Fruit fly (Drosophila melanogaster) whole organism, embryonic: ENCODE measurements around the gene Vm32E.

Experiments used
- CG10147 ChIP-seq: fragments of 200-800 bp; sonication (Bioruptor generic); optimal IDR thresholded peaks from 2 replicates; lab custom pipeline; 2019; ENCODE audit warnings: missing biosample characterization, mild to moderate bottlenecking, missing genetic modification characterization, moderate library complexity
- CG10267 ChIP-seq: fragments of 200-800 bp; sonication (Bioruptor generic); optimal IDR thresholded peaks from 2 replicates; lab custom pipeline; 2018; ENCODE audit warnings: missing biosample characterization, mild to moderate bottlenecking, missing genetic modification characterization, moderate library complexity
- CG11247 ChIP-seq: fragments of 200-800 bp; sonication (Bioruptor generic); IDR thresholded peaks from 2 replicates; pipeline ENCODE4 v1.3.6; 2022; ENCODE audit warnings: missing biosample characterization, missing genetic modification characterization
- CG11696 ChIP-seq: fragments of 200-800 bp; sonication (Bioruptor generic); IDR thresholded peaks from 2 replicates; pipeline ENCODE4 v1.3.6; 2022; ENCODE audit warnings: missing biosample characterization, missing genetic modification characterization
- CG12155 ChIP-seq: fragments of 200-800 bp; sonication (Bioruptor generic); optimal IDR thresholded peaks from 3 replicates; lab custom pipeline; 2016; ENCODE audit warnings: missing biosample characterization, missing genetic modification characterization
- CG12769 ChIP-seq: fragments of 200-800 bp; sonication (Bioruptor generic); optimal IDR thresholded peaks from 2 replicates; lab custom pipeline; 2019; ENCODE audit warnings: missing biosample characterization, mild to moderate bottlenecking, missing genetic modification characterization, moderate library complexity
- CG12942 ChIP-seq: fragments of 200-800 bp; sonication (Bioruptor generic); optimal IDR thresholded peaks from 3 replicates; lab custom pipeline; 2016; ENCODE audit warnings: missing biosample characterization, missing genetic modification characterization
- CG13296 ChIP-seq: fragments of 200-800 bp; sonication (Bioruptor generic); optimal IDR thresholded peaks from 3 replicates; lab custom pipeline; 2018; ENCODE audit warnings: missing biosample characterization, mild to moderate bottlenecking, missing genetic modification characterization
- CG13424 ChIP-seq: fragments of 200-800 bp; sonication (Bioruptor generic); optimal IDR thresholded peaks from 2 replicates; lab custom pipeline; 2019; ENCODE audit warnings: missing biosample characterization, mild to moderate bottlenecking, missing genetic modification characterization, moderate library complexity
- CG16815 ChIP-seq: fragments of 200-800 bp; sonication (Bioruptor generic); optimal IDR thresholded peaks from 3 replicates; lab custom pipeline; 2017; ENCODE audit warnings: missing biosample characterization, mild to moderate bottlenecking, missing genetic modification characterization
- CG16863 ChIP-seq: fragments of 200-800 bp; sonication (Bioruptor generic); optimal IDR thresholded peaks from 3 replicates; lab custom pipeline; 2016; ENCODE audit warnings: missing biosample characterization, missing genetic modification characterization
- CG17359 ChIP-seq: fragments of 200-800 bp; sonication (Bioruptor generic); optimal IDR thresholded peaks from 3 replicates; lab custom pipeline; 2018; ENCODE audit warnings: missing biosample characterization, mild to moderate bottlenecking, missing genetic modification characterization, moderate library complexity
- CG17612 ChIP-seq: fragments of 200-800 bp; sonication (Bioruptor generic); IDR thresholded peaks from 2 replicates; pipeline ENCODE4 v1.3.6; 2022; ENCODE audit warnings: missing biosample characterization, missing genetic modification characterization
- CG17802 ChIP-seq: fragments of 200-800 bp; sonication (Bioruptor generic); optimal IDR thresholded peaks from 2 replicates; lab custom pipeline; 2018; ENCODE audit warnings: missing biosample characterization, mild to moderate bottlenecking, missing genetic modification characterization, moderate library complexity
- CG2202 ChIP-seq: fragments of 200-800 bp; sonication (Bioruptor generic); optimal IDR thresholded peaks from 2 replicates; lab custom pipeline; 2018; ENCODE audit warnings: missing biosample characterization, mild to moderate bottlenecking, missing genetic modification characterization
- CG32532 ChIP-seq: fragments of 200-800 bp; sonication (Bioruptor generic); IDR thresholded peaks from 2 replicates; pipeline ENCODE4 v1.3.6; 2022; ENCODE audit warnings: missing biosample characterization, missing genetic modification characterization
- CG34422 ChIP-seq: fragments of 200-800 bp; sonication (Bioruptor generic); IDR thresholded peaks from 3 replicates; pipeline ENCODE4 v1.3.6; 2022; ENCODE audit warnings: missing biosample characterization, missing genetic modification characterization
- CG7556 ChIP-seq: fragments of 200-800 bp; sonication (Bioruptor generic); optimal IDR thresholded peaks from 2 replicates; lab custom pipeline; 2017; ENCODE audit warnings: missing biosample characterization, mild to moderate bottlenecking, missing genetic modification characterization
- CG7839 ChIP-seq: fragments of 200-800 bp; sonication (Bioruptor generic); optimal IDR thresholded peaks from 3 replicates; lab custom pipeline; 2018; ENCODE audit warnings: missing biosample characterization, mild to moderate bottlenecking, missing genetic modification characterization, moderate library complexity
- CG8924 ChIP-seq: fragments of 200-800 bp; optimal IDR thresholded peaks from 3 replicates; lab custom pipeline; 2019; ENCODE audit warnings: missing biosample characterization, mild to moderate bottlenecking, missing genetic modification characterization, moderate library complexity
- CG9215 ChIP-seq: fragments of 200-800 bp; sonication (Bioruptor generic); IDR thresholded peaks from 2 replicates; pipeline ENCODE4 v1.3.6; 2022; ENCODE audit warnings: missing biosample characterization, missing genetic modification characterization
- CG9797 ChIP-seq: fragments of 200-800 bp; sonication (Bioruptor generic); optimal IDR thresholded peaks from 3 replicates; lab custom pipeline; 2018; ENCODE audit warnings: missing biosample characterization, mild to moderate bottlenecking, missing genetic modification characterization
- CoRest ChIP-seq: fragments of 200-800 bp; sonication (Bioruptor generic); optimal IDR thresholded peaks from 3 replicates; lab custom pipeline; 2018; ENCODE audit warnings: missing biosample characterization, mild to moderate bottlenecking, missing genetic modification characterization, moderate library complexity
- D19A ChIP-seq: fragments of 200-800 bp; optimal IDR thresholded peaks from 3 replicates; lab custom pipeline; 2019; ENCODE audit warnings: missing biosample characterization, mild to moderate bottlenecking, missing genetic modification characterization, moderate library complexity
- D19B ChIP-seq: fragments of 200-800 bp; sonication (Bioruptor generic); optimal IDR thresholded peaks from 2 replicates; lab custom pipeline; 2017; ENCODE audit warnings: missing biosample characterization, mild to moderate bottlenecking, missing genetic modification characterization
- E2f2 ChIP-seq: fragments of 200-800 bp; sonication (Bioruptor generic); IDR thresholded peaks from 2 replicates; pipeline ENCODE4 v1.3.6; 2022; ENCODE audit warnings: missing biosample characterization, missing genetic modification characterization
- Hsf ChIP-seq: fragments of 200-800 bp; sonication (Bioruptor generic); optimal IDR thresholded peaks from 3 replicates; lab custom pipeline; 2016; ENCODE audit warnings: missing biosample characterization, missing genetic modification characterization
- Mad ChIP-seq: fragments of 200-800 bp; sonication (Bioruptor generic); optimal IDR thresholded peaks from 2 replicates; lab custom pipeline; 2016; ENCODE audit warnings: missing biosample characterization, missing genetic modification characterization
- Nf-YC ChIP-seq: fragments of 200-800 bp; optimal IDR thresholded peaks from 3 replicates; lab custom pipeline; 2019; ENCODE audit warnings: missing biosample characterization, mild to moderate bottlenecking, missing genetic modification characterization, moderate library complexity
- Rfx ChIP-seq: fragments of 200-800 bp; sonication (Bioruptor generic); IDR thresholded peaks from 2 replicates; pipeline ENCODE4 v1.3.6; 2022; ENCODE audit warnings: missing biosample characterization, missing genetic modification characterization
- Sox102F ChIP-seq: fragments of 200-800 bp; sonication (Bioruptor generic); optimal IDR thresholded peaks from 2 replicates; lab custom pipeline; 2018; ENCODE audit warnings: missing biosample characterization, mild to moderate bottlenecking, missing genetic modification characterization, moderate library complexity
- Ssrp ChIP-seq: fragments of 200-800 bp; sonication (Bioruptor generic); optimal IDR thresholded peaks from 2 replicates; lab custom pipeline; 2018; ENCODE audit warnings: missing biosample characterization, mild to moderate bottlenecking, missing genetic modification characterization, moderate library complexity
- Vsx1 ChIP-seq: fragments of 200-800 bp; sonication (Bioruptor generic); optimal IDR thresholded peaks from 2 replicates; lab custom pipeline; 2017; ENCODE audit warnings: missing biosample characterization, mild to moderate bottlenecking, missing genetic modification characterization, missing genetic modification reagents
- Xbp1 ChIP-seq: fragments of 200-800 bp; sonication (Bioruptor generic); optimal IDR thresholded peaks from 3 replicates; lab custom pipeline; 2016; ENCODE audit warnings: missing biosample characterization, mild to moderate bottlenecking, missing genetic modification characterization
- ara ChIP-seq: fragments of 200-800 bp; sonication (Bioruptor generic); IDR thresholded peaks from 2 replicates; pipeline ENCODE4 v1.3.6; 2022; ENCODE audit warnings: missing biosample characterization, missing genetic modification characterization
- croc ChIP-seq: fragments of 200-800 bp; sonication (Bioruptor generic); conservative IDR thresholded peaks from 3 replicates; pipeline ENCODE4 v1.3.6; 2022; ENCODE audit warnings: missing biosample characterization, missing genetic modification characterization
- dpn ChIP-seq, 2 experiments: fragments of 200-800 bp; sonication (Bioruptor generic); optimal IDR thresholded peaks; 3 replicates each; lab custom pipeline; 2016; ENCODE audit warnings: missing biosample characterization in 2 of 2, missing genetic modification characterization in 2 of 2
- gcm2 ChIP-seq: fragments of 200-800 bp; sonication (Bioruptor generic); optimal IDR thresholded peaks from 2 replicates; lab custom pipeline; 2016; ENCODE audit warnings: missing biosample characterization, missing genetic modification characterization
- her ChIP-seq: fragments of 200-800 bp; sonication (Bioruptor generic); optimal IDR thresholded peaks from 2 replicates; lab custom pipeline; 2016; ENCODE audit warnings: missing biosample characterization, missing genetic modification characterization
- hkb ChIP-seq, 2 experiments: fragments of 200-800 bp in 1 of 2; fragments of >200 bp in 1 of 2; sonication (Bioruptor generic) in 1 of 2; IDR thresholded peaks in 1 of 2; optimal IDR thresholded peaks in 1 of 2; 2 replicates each; pipeline versions ENCODE4 v1.3.6 to Lab custom; 2017 to 2022; ENCODE audit warnings: missing biosample characterization in 1 of 2, missing genetic modification characterization in 1 of 2
- hth ChIP-seq: fragments of >200 bp; optimal IDR thresholded peaks from 2 replicates; lab custom pipeline; 2017; ENCODE audit warnings: inconsistent platforms
- ind ChIP-seq: fragments of 200-800 bp; sonication (Bioruptor generic); optimal IDR thresholded peaks from 3 replicates; lab custom pipeline; 2016; ENCODE audit warnings: missing biosample characterization, missing genetic modification characterization
- lmd ChIP-seq: fragments of 200-800 bp; sonication (Bioruptor generic); IDR thresholded peaks from 2 replicates; pipeline ENCODE4 v1.3.6; 2022; ENCODE audit warnings: missing biosample characterization, missing genetic modification characterization
- nerfin-2 ChIP-seq: fragments of 200-800 bp; sonication (Bioruptor generic); IDR thresholded peaks from 2 replicates; pipeline ENCODE4 v1.3.6; 2022; ENCODE audit warnings: missing biosample characterization, missing genetic modification characterization; ENCODE audit not compliant: partially characterized antibody
- peb ChIP-seq: fragments of 200-800 bp; sonication (Bioruptor generic); IDR thresholded peaks from 2 replicates; pipeline ENCODE4 v1.3.6; 2022; ENCODE audit warnings: missing biosample characterization, missing genetic modification characterization
- salm ChIP-seq: fragments of 200-800 bp; sonication (Bioruptor generic); optimal IDR thresholded peaks from 2 replicates; lab custom pipeline; 2018; ENCODE audit warnings: missing biosample characterization, mild to moderate bottlenecking, missing genetic modification characterization
- schlank ChIP-seq: fragments of 200-800 bp; sonication (Bioruptor generic); optimal IDR thresholded peaks from 2 replicates; lab custom pipeline; 2018; ENCODE audit warnings: missing biosample characterization, mild to moderate bottlenecking, missing genetic modification characterization
- sr ChIP-seq: fragments of 200-800 bp; sonication (Bioruptor generic); IDR thresholded peaks from 3 replicates; pipeline ENCODE4 v1.3.6; 2022; ENCODE audit warnings: missing biosample characterization, missing genetic modification characterization
- tx ChIP-seq: fragments of 200-800 bp; sonication (Bioruptor generic); optimal IDR thresholded peaks from 2 replicates; lab custom pipeline; 2016; ENCODE audit warnings: missing biosample characterization, missing genetic modification characterization
- zfh2 ChIP-seq: fragments of 200-800 bp; sonication (Bioruptor generic); optimal IDR thresholded peaks from 2 replicates; lab custom pipeline; 2016; ENCODE audit warnings: missing biosample characterization, missing genetic modification characterization

The Vm32E gene

dm6 chr2L:11199068-11199467 lies 27.6 kb upstream of the Vm32E start (continued):
- TF ChIP-seq CG12155 (GFP tag; lab: Kevin White, UChicago) (peak; percentile 68), lmd (GFP tag; lab: Robert Waterston, UW) (peak; percentile 66; the same call in 1 of the 2 replicates), Rfx (GFP tag; lab: Robert Waterston, UW) (peak; percentile 93), dpn (GFP tag; optimal IDR thresholded peaks at IDR 0.05; lab: Kevin White, UChicago) (peak in 1 of 2 experiments; percentile 57), Hsf (GFP tag; lab: Kevin White, UChicago) (peak; percentile 44), CoRest (peak; percentile 73), CG7556 (GFP tag; lab: Kevin White, UChicago) (peak; percentile 56), CG11247 (GFP tag; lab: Robert Waterston, UW) (peak; percentile 37; the same call in 1 of the 2 replicates), CG12942 (GFP tag; lab: Kevin White, UChicago) (peak; percentile 17), Mad (GFP tag; lab: Kevin White, UChicago) (peak; percentile 4), CG13296 (GFP tag; lab: Kevin White, UChicago) (peak; percentile 9), her (GFP tag; lab: Kevin White, UChicago) (no peak), CG11696 (GFP tag; lab: Robert Waterston, UW) (peak; percentile 54; the same call in 1 of the 2 replicates), hkb (optimal IDR thresholded peaks at IDR 0.05; lab: Kevin White, UChicago) (no peak), hkb (GFP tag; IDR thresholded peaks at IDR 0.05; lab: Robert Waterston, UW) (peak; percentile 60; the same call in 1 of the 2 replicates), ind (GFP tag; lab: Kevin White, UChicago) (peak; percentile 48), CG12769 (tag; lab: Kevin White, UChicago) (peak; percentile 75), nerfin-2 (GFP tag; lab: Robert Waterston, UW) (no peak), hth (no peak), Xbp1 (peak; percentile 46), CG32532 (GFP tag; lab: Robert Waterston, UW) (peak; percentile 87), E2f2 (GFP tag; lab: Robert Waterston, UW) (no peak; the same call in 1 of the 2 replicates), CG8924 (tag; lab: Kevin White, UChicago) (peak; percentile 66), salm (tag; lab: Kevin White, UChicago) (no peak), CG10267 (tag; lab: Kevin White, UChicago) (no peak), D19A (tag; lab: Kevin White, UChicago) (no peak), CG9797 (GFP tag; lab: Kevin White, UChicago) (no peak), sr (GFP tag; lab: Robert Waterston, UW) (no peak), CG17802 (tag; lab: Kevin White, UChicago) (no peak), tx (GFP tag; lab: Kevin White, UChicago) (peak; percentile 13), CG17359 (tag; lab: Kevin White, UChicago) (peak; percentile 38), Ssrp (no peak), CG17612 (GFP tag; lab: Robert Waterston, UW) (0 out of 2 replicates have a peak, but pooled peaks have one; percentile 22), CG16863 (no peak), D19B (GFP tag; lab: Kevin White, UChicago) (peak; percentile 31), CG34422 (GFP tag; lab: Robert Waterston, UW) (0 out of 3 replicates have a peak, but pooled peaks have one; percentile 7), CG10147 (peak; percentile 42), CG7839 (tag; lab: Kevin White, UChicago) (peak; percentile 57), croc (GFP tag; lab: Robert Waterston, UW) (no peak), schlank (tag; lab: Kevin White, UChicago) (peak; percentile 52), zfh2 (GFP tag; lab: Kevin White, UChicago) (peak; percentile 71), CG9215 (GFP tag; lab: Robert Waterston, UW) (peak; percentile 28; the same call in 1 of the 2 replicates), CG13424 (peak; percentile 49), Vsx1 (GFP tag; lab: Kevin White, UChicago) (peak; percentile 42), ara (no peak), Sox102F (GFP tag; lab: Kevin White, UChicago) (peak; percentile 49), Nf-YC (tag; lab: Kevin White, UChicago) (no peak), peb (GFP tag; lab: Robert Waterston, UW) (no peak), gcm2 (GFP tag; lab: Kevin White, UChicago) (peak; percentile 12), CG16815 (peak; percentile 25), CG2202 (tag; lab: Kevin White, UChicago) (no peak)
